Worm (Caenorhabditis elegans) whole organism, L2 larva: ENCODE data around the gene ZK418.6.

Experiments used
- C34F6.9 ChIP-seq: fragments of 150-350 bp; optimal IDR thresholded peaks from 2 replicates; lab custom pipeline; 2014; ENCODE audit warnings: missing biosample characterization, missing genetic modification characterization
- F13H6.1 ChIP-seq: sonication (generic microtip); optimal IDR thresholded peaks from 2 replicates; lab custom pipeline; 2016; ENCODE audit warnings: missing genetic modification characterization, missing compliant biosample characterization
- R02D3.7 ChIP-seq: fragments of 150-350 bp; optimal IDR thresholded peaks from 2 replicates; lab custom pipeline; 2014; ENCODE audit warnings: missing biosample characterization, missing genetic modification characterization
- Y55F3AM.14 ChIP-seq: fragments of 200-800 bp; sonication (Bioruptor generic); optimal IDR thresholded peaks from 2 replicates; lab custom pipeline; 2018; ENCODE audit warnings: mild to moderate bottlenecking, missing genetic modification characterization, missing compliant biosample characterization
- ZK546.5 ChIP-seq: sonication (generic microtip); optimal IDR thresholded peaks from 2 replicates; lab custom pipeline; 2017; ENCODE audit warnings: missing biosample characterization, missing genetic modification characterization
- alr-1 ChIP-seq: fragments of 150-350 bp; optimal IDR thresholded peaks from 2 replicates; lab custom pipeline; 2014; ENCODE audit warnings: missing biosample characterization, missing genetic modification characterization
- aly-2 ChIP-seq: fragments of 150-350 bp; optimal IDR thresholded peaks from 2 replicates; lab custom pipeline; 2014; ENCODE audit warnings: missing biosample characterization, missing genetic modification characterization
- ama-1 ChIP-seq: fragments of 150-350 bp; optimal IDR thresholded peaks from 2 replicates; lab custom pipeline; 2018; ENCODE audit warnings: inconsistent platforms
- blmp-1 ChIP-seq: sonication (generic microtip); optimal IDR thresholded peaks from 2 replicates; lab custom pipeline; 2017; ENCODE audit warnings: missing genetic modification characterization, mild to moderate bottlenecking, missing compliant biosample characterization, antibody characterized with exemption, moderate library complexity; ENCODE audit not compliant: insufficient read depth
- ceh-16 ChIP-seq: fragments of 150-350 bp; optimal IDR thresholded peaks from 2 replicates; lab custom pipeline; 2014; ENCODE audit warnings: missing biosample characterization, missing genetic modification characterization
- ceh-82 ChIP-seq: fragments of 150-350 bp; optimal IDR thresholded peaks from 2 replicates; lab custom pipeline; 2014; ENCODE audit warnings: missing biosample characterization, missing genetic modification characterization
- crh-2 ChIP-seq: sonication (generic microtip); optimal IDR thresholded peaks from 2 replicates; lab custom pipeline; 2017; ENCODE audit warnings: missing biosample characterization, missing genetic modification characterization
- dmd-4 ChIP-seq: sonication (generic microtip); optimal IDR thresholded peaks from 2 replicates; lab custom pipeline; 2017; ENCODE audit warnings: missing biosample characterization, missing genetic modification characterization
- egl-27 ChIP-seq: sonication (generic microtip); optimal IDR thresholded peaks from 3 replicates; lab custom pipeline; 2017; ENCODE audit warnings: missing biosample characterization, missing genetic modification reagents, missing genetic modification characterization
- elt-1 ChIP-seq: fragments of 150-350 bp; optimal IDR thresholded peaks from 2 replicates; lab custom pipeline; 2014; ENCODE audit warnings: missing biosample characterization, missing genetic modification characterization
- elt-3 ChIP-seq: sonication (generic microtip); optimal IDR thresholded peaks from 2 replicates; lab custom pipeline; 2017; ENCODE audit warnings: missing biosample characterization, missing genetic modification characterization
- fos-1 ChIP-seq: fragments of 150-350 bp; optimal IDR thresholded peaks from 2 replicates; lab custom pipeline; 2014; ENCODE audit warnings: missing biosample characterization, missing genetic modification characterization
- gmeb-1 ChIP-seq: fragments of 150-350 bp; optimal IDR thresholded peaks from 2 replicates; lab custom pipeline; 2014; ENCODE audit warnings: missing biosample characterization, missing genetic modification characterization
- lin-11 ChIP-seq: fragments of 150-350 bp; sonication (generic microtip); optimal IDR thresholded peaks from 2 replicates; lab custom pipeline; 2014; ENCODE audit warnings: missing biosample characterization, missing genetic modification characterization, inconsistent platforms, mixed read lengths
- lin-13 ChIP-seq: fragments of 150-350 bp; optimal IDR thresholded peaks from 2 replicates; lab custom pipeline; 2014; ENCODE audit warnings: missing biosample characterization, missing genetic modification reagents, missing genetic modification characterization
- lin-39 ChIP-seq: fragments of 150-350 bp; optimal IDR thresholded peaks from 2 replicates; lab custom pipeline; 2014; ENCODE audit warnings: missing biosample characterization, missing genetic modification reagents, missing genetic modification characterization
- lsy-2 ChIP-seq, 2 experiments: fragments of 150-350 bp in 1 of 2; sonication (generic microtip) in 1 of 2; optimal IDR thresholded peaks; 2 replicates each; lab custom pipeline; 2014 to 2017; ENCODE audit warnings: missing biosample characterization in 2 of 2, missing genetic modification characterization in 2 of 2
- mab-5 ChIP-seq: fragments of 150-350 bp; optimal IDR thresholded peaks from 2 replicates; lab custom pipeline; 2014; ENCODE audit warnings: missing biosample characterization, missing genetic modification characterization
- mbf-1 ChIP-seq: sonication (generic microtip); optimal IDR thresholded peaks from 2 replicates; lab custom pipeline; 2017; ENCODE audit warnings: missing biosample characterization, missing genetic modification characterization
- mdl-1 ChIP-seq, 2 experiments: fragments of 150-350 bp in 1 of 2; sonication (generic microtip) in 1 of 2; optimal IDR thresholded peaks; 2 replicates each; lab custom pipeline; 2017; ENCODE audit warnings: missing biosample characterization in 2 of 2, missing genetic modification characterization in 2 of 2
- nhr-10 ChIP-seq: sonication (generic microtip); optimal IDR thresholded peaks from 2 replicates; lab custom pipeline; 2017; ENCODE audit warnings: missing biosample characterization, missing genetic modification characterization
- nhr-11 ChIP-seq: fragments of 150-350 bp; optimal IDR thresholded peaks from 2 replicates; lab custom pipeline; 2014; ENCODE audit warnings: missing biosample characterization, missing genetic modification characterization
- nhr-12 ChIP-seq: fragments of 150-350 bp; optimal IDR thresholded peaks from 2 replicates; lab custom pipeline; 2014; ENCODE audit warnings: missing biosample characterization, missing genetic modification characterization
- nhr-129 ChIP-seq: fragments of 150-350 bp; optimal IDR thresholded peaks from 2 replicates; lab custom pipeline; 2014; ENCODE audit warnings: missing biosample characterization, missing genetic modification characterization
- nhr-21 ChIP-seq: fragments of 150-350 bp; optimal IDR thresholded peaks from 2 replicates; lab custom pipeline; 2014; ENCODE audit warnings: missing biosample characterization, missing genetic modification characterization
- nhr-23 ChIP-seq: fragments of 150-350 bp; optimal IDR thresholded peaks from 2 replicates; lab custom pipeline; 2014; ENCODE audit warnings: missing biosample characterization, missing genetic modification reagents, missing genetic modification characterization
- nhr-237 ChIP-seq: fragments of 150-350 bp; optimal IDR thresholded peaks from 2 replicates; lab custom pipeline; 2014; ENCODE audit warnings: missing biosample characterization, missing genetic modification characterization
- nhr-25 ChIP-seq: fragments of 150-350 bp; sonication (generic microtip); optimal IDR thresholded peaks from 3 replicates; lab custom pipeline; 2014; ENCODE audit warnings: missing biosample characterization, missing genetic modification characterization
- nhr-6 ChIP-seq: fragments of 150-350 bp; optimal IDR thresholded peaks from 2 replicates; lab custom pipeline; 2014; ENCODE audit warnings: missing biosample characterization, missing genetic modification characterization
- nhr-77 ChIP-seq: fragments of 150-350 bp; optimal IDR thresholded peaks from 2 replicates; lab custom pipeline; 2014; ENCODE audit warnings: missing biosample characterization, missing genetic modification characterization
- peb-1 ChIP-seq: fragments of 150-350 bp; optimal IDR thresholded peaks from 2 replicates; lab custom pipeline; 2014; ENCODE audit warnings: missing biosample characterization, missing genetic modification characterization
- sem-4 ChIP-seq: fragments of 150-350 bp; optimal IDR thresholded peaks from 2 replicates; lab custom pipeline; 2014; ENCODE audit warnings: missing biosample characterization, missing genetic modification reagents, missing genetic modification characterization
- skn-1 ChIP-seq: sonication (generic microtip); optimal IDR thresholded peaks from 2 replicates; lab custom pipeline; 2017; ENCODE audit warnings: missing biosample characterization, missing genetic modification characterization
- sma-3 ChIP-seq: sonication (generic microtip); optimal IDR thresholded peaks from 2 replicates; lab custom pipeline; 2016; ENCODE audit warnings: missing genetic modification reagents, missing genetic modification characterization, missing compliant biosample characterization
- sma-9 ChIP-seq, 2 experiments: fragments of 150-350 bp in 1 of 2; sonication (generic microtip) in 1 of 2; optimal IDR thresholded peaks; 2 replicates each; lab custom pipeline; 2014 to 2016; ENCODE audit warnings: missing genetic modification characterization in 2 of 2, mild to moderate bottlenecking in 1 of 2, missing biosample characterization in 1 of 2, missing compliant biosample characterization in 1 of 2, missing genetic modification reagents in 1 of 2, moderate library complexity in 1 of 2
- snpc-4 ChIP-seq: fragments of 150-350 bp; optimal IDR thresholded peaks from 2 replicates; lab custom pipeline; 2014; ENCODE audit warnings: missing biosample characterization, missing genetic modification characterization
- unc-39 ChIP-seq: fragments of 150-350 bp; optimal IDR thresholded peaks from 2 replicates; lab custom pipeline; 2014; ENCODE audit warnings: missing biosample characterization, missing genetic modification characterization
- unc-55 ChIP-seq: fragments of 150-350 bp; sonication (generic microtip); optimal IDR thresholded peaks from 3 replicates; lab custom pipeline; 2014; ENCODE audit warnings: missing biosample characterization, missing genetic modification reagents, missing genetic modification characterization
- unc-62 ChIP-seq: fragments of 150-350 bp; optimal IDR thresholded peaks from 2 replicates; lab custom pipeline; 2014; ENCODE audit warnings: missing biosample characterization, missing genetic modification reagents, missing genetic modification characterization
- zag-1 ChIP-seq: fragments of 150-350 bp; optimal IDR thresholded peaks from 2 replicates; lab custom pipeline; 2014; ENCODE audit warnings: missing biosample characterization, missing genetic modification characterization
- ztf-1 ChIP-seq: fragments of 200-800 bp; sonication (Bioruptor generic); conservative IDR thresholded peaks from 2 replicates; pipeline ENCODE4 v1.3.6; 2022; ENCODE audit warnings: missing genetic modification characterization, missing compliant biosample characterization
- ztf-11 ChIP-seq: sonication (generic microtip); optimal IDR thresholded peaks from 2 replicates; lab custom pipeline; 2017; ENCODE audit warnings: missing biosample characterization, missing genetic modification characterization
- ztf-4 ChIP-seq: fragments of 150-350 bp; optimal IDR thresholded peaks from 2 replicates; lab custom pipeline; 2014; ENCODE audit warnings: missing biosample characterization, missing genetic modification characterization

ZK418.6 gene

DNA sequence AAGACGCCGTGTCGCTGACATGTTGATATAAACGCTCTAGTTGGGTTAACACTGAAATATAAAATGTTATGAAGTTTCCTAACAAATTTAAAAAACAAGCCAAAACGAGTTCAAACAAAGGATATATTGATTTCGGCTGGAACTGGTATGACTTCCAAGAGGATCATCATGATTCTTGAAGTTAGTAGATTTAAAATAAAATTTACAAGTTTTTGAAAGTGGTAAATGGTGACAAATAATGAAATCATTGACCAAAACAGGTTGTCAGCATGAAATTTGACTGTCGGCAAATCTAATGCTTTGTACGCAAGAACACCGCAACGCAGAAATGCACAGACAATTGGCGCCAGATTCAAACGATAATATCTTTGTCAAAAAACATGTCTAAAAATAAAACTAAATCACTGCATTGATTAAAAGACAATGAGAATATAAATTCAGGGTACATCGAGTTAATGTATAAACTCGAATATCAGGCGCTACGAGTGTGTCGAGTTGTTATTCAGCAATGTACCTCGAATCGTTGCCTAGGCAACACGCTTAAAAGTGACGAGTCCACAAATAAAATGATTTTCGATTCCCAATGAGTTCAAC is 10.0 kb downstream of the ZK418.6 start, which contains the start of the genes ubc-18 and R01H2.8:
Gene ubc-18 (minus strand): TSS at position 51 of the 594 bp plus-strand sequence.
Gene R01H2.8 (plus strand): TSS at position 544 of the 594 bp plus-strand sequence.
- TF ChIP-seq ztf-1 (GFP tag; lab: Robert Waterston, UW) (no peak), sma-3 (no peak), aly-2 (no peak), Y55F3AM.14 (no peak), egl-27 (peak; percentile 17), lin-11 (tag; lab: Kevin White, UChicago) (no peak), nhr-25 (no peak), F13H6.1 (no peak), nhr-21 (tag; lab: Kevin White, UChicago) (no peak), blmp-1 (tag; lab: Kevin White, UChicago) (no peak), lin-13 (GFP tag; lab: Kevin White, UChicago) (no peak), unc-55 (peak; percentile 56), zag-1 (tag; lab: Kevin White, UChicago) (no peak), elt-1 (no peak), alr-1 (no peak), fos-1 (tag; lab: Kevin White, UChicago) (no peak), mdl-1 (tag; optimal IDR thresholded peaks at IDR 0.05; lab: Kevin White, UChicago) (no peak), peb-1 (tag; lab: Kevin White, UChicago) (no peak), lin-39 (tag; lab: Kevin White, UChicago) (no peak), ztf-11 (tag; lab: Kevin White, UChicago) (no peak), ztf-4 (tag; lab: Kevin White, UChicago) (no peak), nhr-11 (tag; lab: Kevin White, UChicago) (no peak), nhr-129 (peak; percentile 68), ceh-82 (tag; lab: Kevin White, UChicago) (no peak), nhr-12 (tag; lab: Kevin White, UChicago) (no peak), sma-9 (GFP tag; optimal IDR thresholded peaks at IDR 0.05; lab: Kevin White, UChicago) (peak; percentile 6), sma-9 (tag; optimal IDR thresholded peaks at IDR 0.05; lab: Kevin White, UChicago) (no peak), nhr-10 (tag; lab: Kevin White, UChicago) (no peak), unc-62 (GFP tag; lab: Kevin White, UChicago) (no peak), nhr-6 (tag; lab: Kevin White, UChicago) (no peak), mab-5 (no peak), nhr-23 (no peak), skn-1 (tag; lab: Kevin White, UChicago) (no peak), dmd-4 (tag; lab: Kevin White, UChicago) (no peak), gmeb-1 (tag; lab: Kevin White, UChicago) (peak; percentile 88), ama-1 (lab: Kevin White, UChicago) (no peak), R02D3.7 (no peak), mbf-1 (tag; lab: Kevin White, UChicago) (no peak), crh-2 (tag; lab: Kevin White, UChicago) (peak; percentile 41), nhr-237 (tag; lab: Kevin White, UChicago) (no peak), elt-3 (no peak), lsy-2 (tag; optimal IDR thresholded peaks at IDR 0.05; lab: Kevin White, UChicago) (peak in 1 of 2 experiments; percentile 68), nhr-77 (tag; lab: Kevin White, UChicago) (no peak), ZK546.5 (no peak), unc-39 (tag; lab: Kevin White, UChicago) (no peak), C34F6.9 (tag; lab: Kevin White, UChicago) (peak; percentile 65), sem-4 (tag; lab: Kevin White, UChicago) (no peak), snpc-4 (tag; lab: Kevin White, UChicago) (no peak), ceh-16 (tag; lab: Kevin White, UChicago) (no peak)
